Worm (Caenorhabditis elegans) whole organism, L4/young adult: ENCODE data around the gene ZC395.5.

Source experiments
- W03F9.2 ChIP-seq: fragments of 150-350 bp; optimal IDR thresholded peaks from 2 replicates; lab custom pipeline; 2014; ENCODE audit warnings: missing biosample characterization, missing genetic modification characterization
- him-1 ChIP-seq: sonication (generic microtip); optimal IDR thresholded peaks from 2 replicates; lab custom pipeline; 2016; ENCODE audit warnings: missing genotype, missing genetic modification reagents, missing genetic modification characterization, missing compliant biosample characterization

- TF ChIP-seq him-1 (tag; lab: Kevin White, UChicago) (no peak), W03F9.2 (tag; lab: Kevin White, UChicago) (no peak)
Observed at ce11 chrIII:5268486-5268885, 838 bp downstream of the ZC395.5 start.
